Worm (Caenorhabditis elegans): Measurements from ENCODE around the gene dod-3.

- no peak for TF ChIP-seq lsy-27 (tag; optimal IDR thresholded peaks at IDR 0.05; ENCODE audit: borderline replicate concordance, insufficient read depth)
- TF ChIP-seq Y79H2A.3 (GFP tag; conservative IDR thresholded peaks at IDR 0.05) = no peak
- no peak for TF ChIP-seq ekl-4 (GFP tag; IDR thresholded peaks at IDR 0.05)
- no peak for TF ChIP-seq egl-44 (GFP tag; IDR thresholded peaks at IDR 0.05)
- no peak for TF ChIP-seq unc-130 (GFP tag; optimal IDR thresholded peaks at IDR 0.05)
- TF ChIP-seq lin-35 (GFP tag; optimal IDR thresholded peaks at IDR 0.05) = no peak
- TF ChIP-seq lsl-1 (GFP tag; optimal IDR thresholded peaks at IDR 0.05) = no peak
- TF ChIP-seq ceh-91 (GFP tag; IDR thresholded peaks at IDR 0.05) = no peak
- no peak for TF ChIP-seq hsf-1 (GFP tag; IDR thresholded peaks at IDR 0.05)
- TF ChIP-seq xnd-1 (tag; optimal IDR thresholded peaks at IDR 0.05) = no peak
- TF ChIP-seq nhr-80 (tag; optimal IDR thresholded peaks at IDR 0.05) = no peak
- TF ChIP-seq egl-18 (GFP tag; IDR thresholded peaks at IDR 0.05) = no peak
Observed at ce11 chrV:2750006-2750405, 19.1 kb upstream of the dod-3 start, which contains the start of gene srx-24.
